Fruit fly (Drosophila melanogaster) whole organism, prepupa: ENCODE data around the gene Acp76A.

ENCODE experiments used
- Blimp-1 ChIP-seq: fragments of 200-800 bp; sonication (Bioruptor generic); optimal IDR thresholded peaks from 3 replicates; lab custom pipeline; 2017; ENCODE audit warnings: missing biosample characterization, missing genetic modification characterization, mild to moderate bottlenecking, moderate library complexity, missing genetic modification reagents
- CG10631 ChIP-seq: fragments of 200-800 bp; sonication (Bioruptor generic); optimal IDR thresholded peaks from 2 replicates; lab custom pipeline; 2016; ENCODE audit warnings: missing biosample characterization, missing genetic modification characterization
- CG11294 ChIP-seq: fragments of 200-800 bp; sonication (Bioruptor generic); IDR thresholded peaks from 2 replicates; pipeline ENCODE4 v1.3.6; 2022; ENCODE audit warnings: missing biosample characterization, missing genetic modification characterization
- CG1621 ChIP-seq: fragments of 200-800 bp; sonication (Bioruptor generic); optimal IDR thresholded peaks from 3 replicates; lab custom pipeline; 2018; ENCODE audit warnings: missing biosample characterization, mild to moderate bottlenecking, missing genetic modification characterization
- CG3032 ChIP-seq: fragments of 200-800 bp; optimal IDR thresholded peaks from 2 replicates; lab custom pipeline; 2019; ENCODE audit warnings: missing biosample characterization, mild to moderate bottlenecking, missing genetic modification characterization, moderate library complexity
- CG32006 ChIP-seq: fragments of 200-800 bp; sonication (Bioruptor generic); optimal IDR thresholded peaks from 3 replicates; lab custom pipeline; 2017; ENCODE audit warnings: missing biosample characterization, mild to moderate bottlenecking, missing genetic modification characterization
- CG3919 ChIP-seq: fragments of 200-800 bp; sonication (Bioruptor generic); optimal IDR thresholded peaks from 3 replicates; lab custom pipeline; 2016; ENCODE audit warnings: missing biosample characterization, missing genetic modification characterization
- CG4318 ChIP-seq: fragments of 200-800 bp; sonication (Bioruptor generic); optimal IDR thresholded peaks from 3 replicates; lab custom pipeline; 2017; ENCODE audit warnings: missing biosample characterization, mild to moderate bottlenecking, missing genetic modification characterization
- CG6163 ChIP-seq: fragments of 200-800 bp; sonication (Bioruptor generic); IDR thresholded peaks from 3 replicates; pipeline ENCODE4 v1.3.6; 2022; ENCODE audit warnings: missing biosample characterization, missing genetic modification characterization
- CG6276 ChIP-seq: fragments of 200-800 bp; sonication (Bioruptor generic); optimal IDR thresholded peaks from 2 replicates; lab custom pipeline; 2017; ENCODE audit warnings: missing biosample characterization, mild to moderate bottlenecking, missing genetic modification characterization
- CG6854 ChIP-seq: fragments of 200-800 bp; sonication (Bioruptor generic); optimal IDR thresholded peaks from 2 replicates; lab custom pipeline; 2017; ENCODE audit warnings: missing biosample characterization, mild to moderate bottlenecking, missing genetic modification characterization
- CG8632 ChIP-seq: fragments of 200-800 bp; sonication (Bioruptor generic); optimal IDR thresholded peaks from 3 replicates; lab custom pipeline; 2016; ENCODE audit warnings: missing biosample characterization, missing genetic modification characterization
- Eip75B ChIP-seq: fragments of 200-800 bp; sonication (Bioruptor generic); optimal IDR thresholded peaks from 3 replicates; lab custom pipeline; 2016; ENCODE audit warnings: missing biosample characterization, missing genetic modification characterization
- Eip78C ChIP-seq: fragments of 200-800 bp; sonication (Bioruptor generic); peaks from one replicate; lab custom pipeline; 2016; ENCODE audit warnings: missing biosample characterization, missing genetic modification characterization
- Eip93F ChIP-seq: fragments of 200-800 bp; sonication (Bioruptor generic); optimal IDR thresholded peaks from 2 replicates; lab custom pipeline; 2016; ENCODE audit warnings: missing biosample characterization, mild to moderate bottlenecking, missing genetic modification characterization
- Ets21C ChIP-seq: fragments of 200-800 bp; sonication (Bioruptor generic); optimal IDR thresholded peaks from 3 replicates; lab custom pipeline; 2016; ENCODE audit warnings: missing biosample characterization, missing genetic modification characterization
- Gug ChIP-seq: fragments of 200-800 bp; sonication (Bioruptor generic); IDR thresholded peaks from 2 replicates; pipeline ENCODE4 v1.3.6; 2022; ENCODE audit warnings: missing biosample characterization, missing genetic modification characterization
- Hr39 ChIP-seq: fragments of 200-800 bp; sonication (Bioruptor generic); optimal IDR thresholded peaks from 2 replicates; lab custom pipeline; 2016; ENCODE audit warnings: missing biosample characterization, missing genetic modification characterization
- Lpt ChIP-seq: fragments of 200-800 bp; sonication (Bioruptor generic); optimal IDR thresholded peaks from 3 replicates; lab custom pipeline; 2016; ENCODE audit warnings: missing biosample characterization, missing genetic modification characterization
- Met ChIP-seq: fragments of 200-800 bp; sonication (Bioruptor generic); optimal IDR thresholded peaks from 3 replicates; lab custom pipeline; 2016; ENCODE audit warnings: missing biosample characterization, missing genetic modification characterization
- OdsH ChIP-seq: fragments of 200-800 bp; sonication (Bioruptor generic); optimal IDR thresholded peaks from 3 replicates; lab custom pipeline; 2016; ENCODE audit warnings: missing biosample characterization, missing genetic modification characterization
- Smox ChIP-seq: fragments of 200-800 bp; sonication (Bioruptor generic); optimal IDR thresholded peaks from 3 replicates; lab custom pipeline; 2016; ENCODE audit warnings: missing biosample characterization, missing genetic modification characterization
- dac ChIP-seq: fragments of 200-800 bp; sonication (Bioruptor generic); optimal IDR thresholded peaks from 2 replicates; lab custom pipeline; 2017; ENCODE audit warnings: missing biosample characterization, mild to moderate bottlenecking, missing genetic modification characterization
- eg ChIP-seq: fragments of 200-800 bp; sonication (Bioruptor generic); IDR thresholded peaks from 3 replicates; pipeline ENCODE4 v1.3.6; 2022; ENCODE audit warnings: missing biosample characterization, missing genetic modification characterization
- fd59A ChIP-seq: fragments of 200-800 bp; sonication (Bioruptor generic); optimal IDR thresholded peaks from 2 replicates; lab custom pipeline; 2017; ENCODE audit warnings: missing biosample characterization, mild to moderate bottlenecking, missing genetic modification characterization, missing genetic modification reagents
- fd85E ChIP-seq: fragments of 200-800 bp; sonication (Bioruptor generic); optimal IDR thresholded peaks from 3 replicates; lab custom pipeline; 2016; ENCODE audit warnings: missing biosample characterization, missing genetic modification characterization
- fkh ChIP-seq: fragments of 200-800 bp; sonication (Bioruptor generic); optimal IDR thresholded peaks from 3 replicates; lab custom pipeline; 2017; ENCODE audit warnings: missing biosample characterization, mild to moderate bottlenecking, missing genetic modification characterization, moderate library complexity
- net ChIP-seq: fragments of 200-800 bp; sonication (Bioruptor generic); optimal IDR thresholded peaks from 3 replicates; lab custom pipeline; 2016; ENCODE audit warnings: missing biosample characterization, missing genetic modification characterization
- pdm3 ChIP-seq: fragments of 200-800 bp; sonication (Bioruptor generic); optimal IDR thresholded peaks from 3 replicates; lab custom pipeline; 2016; ENCODE audit warnings: missing biosample characterization, missing genetic modification characterization
- salr ChIP-seq, 2 experiments: fragments of 200-800 bp; sonication (Bioruptor generic); optimal IDR thresholded peaks; 3 replicates each; lab custom pipeline; 2016 to 2018; ENCODE audit warnings: missing biosample characterization in 2 of 2, missing genetic modification characterization in 2 of 2, mild to moderate bottlenecking in 1 of 2
- svp ChIP-seq: fragments of 200-800 bp; sonication (Bioruptor generic); peaks from one replicate; lab custom pipeline; 2016; ENCODE audit warnings: missing biosample characterization, missing genetic modification characterization
- vri ChIP-seq: fragments of 200-800 bp; sonication (Bioruptor generic); optimal IDR thresholded peaks from 3 replicates; lab custom pipeline; 2016; ENCODE audit warnings: missing biosample characterization, mild to moderate bottlenecking, missing genetic modification characterization

Acp76A gene

dm6 chr3L:19041665-19042385 lies 10.0 kb downstream of the Acp76A start (continued):
- TF ChIP-seq fkh (GFP tag; lab: Kevin White, UChicago) (no peak), fd59A (peak; percentile 90), CG11294 (no peak), CG1621 (peak; percentile 56), svp (GFP tag; lab: Kevin White, UChicago) (peak; percentile 95), Hr39 (GFP tag; lab: Kevin White, UChicago) (peak; percentile 78), Ets21C (GFP tag; lab: Kevin White, UChicago) (peak; percentile 76), salr (GFP tag; optimal IDR thresholded peaks at IDR 0.05; lab: Kevin White, UChicago) (peak; percentile 63 to 90), Met (GFP tag; lab: Kevin White, UChicago) (peak; percentile 91), vri (GFP tag; lab: Kevin White, UChicago) (peak; percentile 67), OdsH (peak; percentile 90), Lpt (GFP tag; lab: Kevin White, UChicago) (peak; percentile 58), CG10631 (GFP tag; lab: Kevin White, UChicago) (peak; percentile 92), fd85E (GFP tag; lab: Kevin White, UChicago) (peak; percentile 64), CG8632 (GFP tag; lab: Kevin White, UChicago) (peak; percentile 90), Eip75B (GFP tag; lab: Kevin White, UChicago) (peak; percentile 89), Gug (0 out of 2 replicates have a peak, but pooled peaks have one; percentile 23)

dm6 chr3L:19041161-19041560 lies 10.7 kb downstream of the Acp76A start:
- no peak for TF ChIP-seq CG6276 (GFP tag; lab: Kevin White, UChicago)
- TF ChIP-seq CG3919 (GFP tag; lab: Kevin White, UChicago) = no peak
- no peak for TF ChIP-seq Met (GFP tag; lab: Kevin White, UChicago)
- TF ChIP-seq CG10631 (GFP tag; lab: Kevin White, UChicago) = no peak
- TF ChIP-seq salr (GFP tag; optimal IDR thresholded peaks at IDR 0.05; lab: Kevin White, UChicago) = no peak
- no peak for TF ChIP-seq dac (GFP tag; lab: Kevin White, UChicago)
- no peak for TF ChIP-seq CG11294
- no peak for TF ChIP-seq CG3032 (tag; lab: Kevin White, UChicago)
- TF ChIP-seq Eip93F = no peak
- TF ChIP-seq Blimp-1 (GFP tag; lab: Kevin White, UChicago) = no peak
- no peak for TF ChIP-seq fd59A

dm6 chr3L:19040155-19040644 lies 11.6 kb downstream of the Acp76A start:
- peak; percentile 91 for TF ChIP-seq fkh (GFP tag; lab: Kevin White, UChicago)
- TF ChIP-seq svp (GFP tag; lab: Kevin White, UChicago) = peak; percentile 86
- TF ChIP-seq CG10631 (GFP tag; lab: Kevin White, UChicago) = peak; percentile 8
- peak; percentile 5 for TF ChIP-seq pdm3 (GFP tag; lab: Kevin White, UChicago)
- peak; percentile 16; the same call in 1 of the 3 replicates for TF ChIP-seq eg (GFP tag; lab: Robert Waterston, UW)
- no peak for TF ChIP-seq CG1621
- TF ChIP-seq net = peak; percentile 31
- TF ChIP-seq CG3919 (GFP tag; lab: Kevin White, UChicago) = peak; percentile 33
- TF ChIP-seq OdsH = peak; percentile 1
- TF ChIP-seq Eip75B (GFP tag; lab: Kevin White, UChicago) = peak; percentile 12
- peak; percentile 81 for TF ChIP-seq Eip78C (GFP tag; lab: Kevin White, UChicago)
- TF ChIP-seq vri (GFP tag; lab: Kevin White, UChicago) = peak; percentile 53
- no peak for TF ChIP-seq Eip93F
- TF ChIP-seq CG32006 = no peak

dm6 chr3L:19037051-19037450 lies 14.8 kb downstream of the Acp76A start:
- TF ChIP-seq fkh (GFP tag; lab: Kevin White, UChicago) = peak; percentile 9
- TF ChIP-seq pdm3 (GFP tag; lab: Kevin White, UChicago) = no peak

dm6 chr3L:19036119-19036518 lies 15.7 kb downstream of the Acp76A start:
- no peak for TF ChIP-seq CG6163
- TF ChIP-seq CG6854 = no peak
- no peak for TF ChIP-seq fd59A
- TF ChIP-seq CG1621 = no peak
- TF ChIP-seq CG3919 (GFP tag; lab: Kevin White, UChicago) = no peak
- TF ChIP-seq Smox (GFP tag; lab: Kevin White, UChicago) = no peak
- no peak for TF ChIP-seq Eip78C (GFP tag; lab: Kevin White, UChicago)
- no peak for TF ChIP-seq CG4318 (GFP tag; lab: Kevin White, UChicago)
- no peak for TF ChIP-seq svp (GFP tag; lab: Kevin White, UChicago)
- no peak for TF ChIP-seq OdsH
- no peak for TF ChIP-seq net
- no peak for TF ChIP-seq vri (GFP tag; lab: Kevin White, UChicago)
